Worm (Caenorhabditis elegans): ENCODE measurements around the gene chat-1.

- TF ChIP-seq him-1 (tag; optimal IDR thresholded peaks at IDR 0.05) (no peak), dao-5 (tag; optimal IDR thresholded peaks at IDR 0.05) (no peak), W03F9.2 (tag; optimal IDR thresholded peaks at IDR 0.05) (no peak)
Observed at ce11 chrIV:4411948-4412335, 35.2 kb upstream of the chat-1 start.
